Worm (Caenorhabditis elegans) whole organism, early embryonic: ENCODE results near the gene mrpl-48.

Experiments used
- B0310.2 ChIP-seq: sonication (generic microtip); optimal IDR thresholded peaks from 2 replicates; lab custom pipeline; 2016; ENCODE audit warnings: mild to moderate bottlenecking, missing genetic modification characterization, missing compliant biosample characterization
- aly-1 ChIP-seq: sonication (generic microtip); optimal IDR thresholded peaks from 2 replicates; lab custom pipeline; 2016; ENCODE audit warnings: missing genetic modification characterization, missing compliant biosample characterization
- ama-1 ChIP-seq: fragments of 150-350 bp; optimal IDR thresholded peaks from 2 replicates; lab custom pipeline; 2014
- ceh-13 ChIP-seq: fragments of 200-800 bp; sonication (Bioruptor generic); optimal IDR thresholded peaks from 2 replicates; lab custom pipeline; 2018; ENCODE audit warnings: mild to moderate bottlenecking, missing genetic modification characterization, missing compliant biosample characterization
- ets-7 ChIP-seq: sonication (generic microtip); optimal IDR thresholded peaks from 2 replicates; lab custom pipeline; 2016; ENCODE audit warnings: missing genotype, missing genetic modification characterization, missing compliant biosample characterization
- flt-1 ChIP-seq: fragments of 200-800 bp; sonication (Bioruptor generic); IDR thresholded peaks from 2 replicates; pipeline ENCODE4 v1.3.6; 2022; ENCODE audit warnings: missing genetic modification characterization, missing compliant biosample characterization
- hmbx-1 ChIP-seq: sonication (generic microtip); optimal IDR thresholded peaks from 2 replicates; lab custom pipeline; 2016; ENCODE audit warnings: mild to moderate bottlenecking, missing genetic modification characterization, missing compliant biosample characterization
- hmg-4 ChIP-seq: fragments of 200-800 bp; sonication (Bioruptor generic); optimal IDR thresholded peaks from 2 replicates; lab custom pipeline; 2018; ENCODE audit warnings: mild to moderate bottlenecking, missing genetic modification characterization, missing compliant biosample characterization
- hnd-1 ChIP-seq: sonication (generic microtip); optimal IDR thresholded peaks from 2 replicates; lab custom pipeline; 2016; ENCODE audit warnings: missing genetic modification characterization, missing compliant biosample characterization
- pes-1 ChIP-seq: fragments of 200-800 bp; sonication (Bioruptor generic); IDR thresholded peaks from 2 replicates; pipeline ENCODE4 v1.3.6; 2022; ENCODE audit warnings: missing genetic modification reagents, missing genetic modification characterization, missing compliant biosample characterization
- sea-1 ChIP-seq: fragments of 200-800 bp; sonication (Bioruptor generic); conservative IDR thresholded peaks from 2 replicates; pipeline ENCODE4 v1.3.6; 2022; ENCODE audit warnings: missing genetic modification characterization, missing compliant biosample characterization
- tbx-37 ChIP-seq: fragments of 200-800 bp; sonication (Bioruptor generic); conservative IDR thresholded peaks from 2 replicates; pipeline ENCODE4 v1.3.6; 2022; ENCODE audit warnings: missing genetic modification reagents, missing genetic modification characterization, missing compliant biosample characterization

- TF ChIP-seq hmbx-1 = no peak
- TF ChIP-seq tbx-37 (GFP tag; lab: Robert Waterston, UW) = no peak
- peak; percentile 29; the same call in 1 of the 2 replicates for TF ChIP-seq pes-1 (GFP tag; lab: Robert Waterston, UW)
- no peak for TF ChIP-seq ceh-13 (GFP tag; lab: Kevin White, UChicago)
- no peak for TF ChIP-seq ama-1 (lab: Kevin White, UChicago)
- TF ChIP-seq sea-1 (GFP tag; lab: Robert Waterston, UW) = no peak
- TF ChIP-seq ets-7 = no peak
- TF ChIP-seq flt-1 (GFP tag; lab: Robert Waterston, UW) = no peak
- no peak for TF ChIP-seq hnd-1
- no peak for TF ChIP-seq hmg-4 (GFP tag; lab: Kevin White, UChicago)
- no peak for TF ChIP-seq aly-1 (tag; lab: Kevin White, UChicago)
- TF ChIP-seq B0310.2 (tag; lab: Kevin White, UChicago) = no peak
Observed at ce11 chrV:5592323-5592722, 1.2 kb upstream of the mrpl-48 start, which contains the start of gene vps-37.
